Worm (Caenorhabditis elegans): ENCODE data around the gene acp-4.
A peak's percentile ranks its signal among the peaks of the same experiment; 100 is the strongest.

Gene acp-4

DNA sequence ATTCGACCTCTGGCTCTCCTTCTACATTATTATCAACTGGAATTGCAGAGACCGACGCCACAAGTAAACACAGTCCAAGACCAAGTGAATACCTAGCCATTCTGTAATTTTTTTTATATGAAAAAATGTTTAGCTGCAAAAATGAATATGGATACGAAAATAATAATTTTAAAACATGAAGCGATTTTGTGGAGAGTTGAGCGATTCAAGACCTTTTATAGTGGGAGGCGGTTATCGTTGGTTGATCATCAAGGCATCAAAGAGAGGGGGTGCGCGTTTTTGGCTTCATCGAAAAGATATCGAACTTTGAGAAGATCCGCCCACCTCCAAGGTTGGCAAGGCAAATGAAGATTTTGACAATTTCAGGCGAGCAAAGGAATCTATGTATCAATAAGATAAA, 11.8 kb upstream of the acp-4 start, which contains the start of gene cut-3:
Gene cut-3, minus strand, starts transcription at position 101 of the 400 bp plus-strand sequence.
- TF ChIP-seq flt-1 (GFP tag; IDR thresholded peaks at IDR 0.05) (no peak), tra-4 (tag; optimal IDR thresholded peaks at IDR 0.05) (no peak), aly-1 (tag; optimal IDR thresholded peaks at IDR 0.05) (no peak), ama-1 (optimal IDR thresholded peaks at IDR 0.05) (no peak), B0310.2 (tag; optimal IDR thresholded peaks at IDR 0.05) (no peak), sea-1 (GFP tag; conservative IDR thresholded peaks at IDR 0.05) (no peak), F13C5.2 (tag; optimal IDR thresholded peaks at IDR 0.05) (no peak), tbx-37 (GFP tag; conservative IDR thresholded peaks at IDR 0.05) (no peak), hmbx-1 (tag; optimal IDR thresholded peaks at IDR 0.05) (no peak), pes-1 (GFP tag; IDR thresholded peaks at IDR 0.05) (no peak), ceh-36 (tag; optimal IDR thresholded peaks at IDR 0.05) (no peak), hmg-4 (GFP tag; optimal IDR thresholded peaks at IDR 0.05) (no peak), ets-7 (tag; optimal IDR thresholded peaks at IDR 0.05) (no peak), ceh-13 (GFP tag; optimal IDR thresholded peaks at IDR 0.05) (no peak), scrt-1 (GFP tag; IDR thresholded peaks at IDR 0.05) (no peak), hnd-1 (tag; optimal IDR thresholded peaks at IDR 0.05) (no peak), tbx-11 (GFP tag; IDR thresholded peaks at IDR 0.05) (no peak)

DNA sequence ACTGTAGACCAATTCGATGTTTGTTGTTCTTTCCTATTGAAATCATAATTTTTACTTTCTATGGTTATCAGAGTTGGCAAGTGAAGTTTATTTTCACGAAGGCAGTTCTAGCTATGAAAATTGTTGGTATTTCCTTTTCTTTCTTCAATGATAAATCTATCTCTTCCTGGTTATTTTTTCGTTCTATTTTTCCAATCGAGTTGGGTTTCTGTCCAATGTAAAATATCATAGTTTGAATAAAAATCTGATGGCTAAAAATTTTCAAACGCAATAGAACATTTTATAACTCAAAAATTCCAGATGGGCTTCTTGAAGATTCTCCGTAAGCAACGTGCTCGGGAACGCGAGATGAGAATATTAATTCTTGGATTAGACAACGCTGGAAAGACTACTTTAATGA, 9.1 kb upstream of the acp-4 start, which contains the start of gene evl-20:
Gene evl-20, plus strand, starts transcription at position 301 of the 400 bp plus-strand sequence.
- TF ChIP-seq ceh-36 (tag; optimal IDR thresholded peaks at IDR 0.05): no peak
- TF ChIP-seq aly-1 (tag; optimal IDR thresholded peaks at IDR 0.05): no peak
- TF ChIP-seq ceh-13 (GFP tag; optimal IDR thresholded peaks at IDR 0.05): no peak
- TF ChIP-seq ets-7 (tag; optimal IDR thresholded peaks at IDR 0.05): no peak
- no peak for TF ChIP-seq F13C5.2 (tag; optimal IDR thresholded peaks at IDR 0.05)
- TF ChIP-seq hmbx-1 (tag; optimal IDR thresholded peaks at IDR 0.05): no peak

DNA sequence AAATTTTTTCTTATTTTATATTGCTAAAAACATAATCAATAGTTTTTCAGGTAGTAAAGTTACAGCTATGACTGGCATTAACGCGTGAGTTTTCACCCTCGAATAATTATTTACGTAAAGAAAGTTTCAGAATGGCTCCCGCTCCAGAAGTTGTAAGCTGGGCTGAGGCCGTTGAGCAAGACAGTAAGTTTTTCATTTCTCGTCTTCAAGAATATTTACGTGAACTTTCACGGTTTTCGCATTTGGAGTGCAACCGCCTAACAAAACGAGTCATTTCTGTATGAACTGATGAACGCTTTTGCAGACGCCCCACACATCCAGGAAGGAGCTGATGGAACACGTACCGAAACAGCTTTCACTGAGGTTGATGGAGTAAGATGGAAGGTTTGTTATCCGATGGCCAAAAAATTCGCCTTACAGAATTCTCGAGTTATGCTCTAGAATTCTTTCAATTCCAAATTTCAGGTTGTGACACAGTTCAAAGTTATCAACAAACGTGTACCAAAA, 7.9 kb upstream of the acp-4 start, which contains the start of gene eif-3.G:
Gene eif-3.G, plus strand, starts transcription at position 51 of the 507 bp plus-strand sequence.
- TF ChIP-seq hnd-1 (tag; optimal IDR thresholded peaks at IDR 0.05) (no peak), F13C5.2 (tag; optimal IDR thresholded peaks at IDR 0.05) (no peak), B0310.2 (tag; optimal IDR thresholded peaks at IDR 0.05) (no peak), tbx-37 (GFP tag; conservative IDR thresholded peaks at IDR 0.05) (no peak), scrt-1 (GFP tag; IDR thresholded peaks at IDR 0.05) (no peak)

DNA sequence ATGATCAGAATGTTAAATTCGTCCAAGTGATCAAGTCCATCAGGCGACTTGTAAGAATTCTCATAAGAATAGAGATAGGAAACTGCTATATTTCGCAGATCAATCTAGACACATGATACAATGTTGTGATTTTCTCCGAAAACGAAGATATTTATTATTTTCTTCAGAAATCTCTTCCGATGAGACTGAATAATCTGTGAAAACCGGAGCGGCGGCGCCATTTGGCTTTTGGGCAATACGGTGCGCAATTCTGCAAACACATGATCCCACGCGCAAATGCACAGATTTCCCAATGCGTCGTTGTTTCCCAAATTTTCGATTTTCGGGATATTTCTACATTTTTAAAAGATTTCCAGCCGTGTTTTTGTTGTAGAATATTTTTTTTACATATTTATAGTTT, 7.3 kb upstream of the acp-4 start:
- no peak for TF ChIP-seq hmbx-1 (tag; optimal IDR thresholded peaks at IDR 0.05)
- TF ChIP-seq pes-1 (GFP tag; IDR thresholded peaks at IDR 0.05): no peak
- peak; percentile 39 for TF ChIP-seq hmg-4 (GFP tag; optimal IDR thresholded peaks at IDR 0.05)
- no peak for TF ChIP-seq tra-4 (tag; optimal IDR thresholded peaks at IDR 0.05)
- peak; percentile 19; the same call in 1 of the 2 replicates for TF ChIP-seq tbx-11 (GFP tag; IDR thresholded peaks at IDR 0.05)
- TF ChIP-seq ceh-36 (tag; optimal IDR thresholded peaks at IDR 0.05): no peak
- TF ChIP-seq scrt-1 (GFP tag; IDR thresholded peaks at IDR 0.05): no peak
- no peak for TF ChIP-seq ceh-13 (GFP tag; optimal IDR thresholded peaks at IDR 0.05)
- TF ChIP-seq aly-1 (tag; optimal IDR thresholded peaks at IDR 0.05): no peak
- TF ChIP-seq flt-1 (GFP tag; IDR thresholded peaks at IDR 0.05): no peak
- no peak for TF ChIP-seq sea-1 (GFP tag; conservative IDR thresholded peaks at IDR 0.05)
- TF ChIP-seq F13C5.2 (tag; optimal IDR thresholded peaks at IDR 0.05): peak; percentile 59
- no peak for TF ChIP-seq B0310.2 (tag; optimal IDR thresholded peaks at IDR 0.05)
- TF ChIP-seq tbx-37 (GFP tag; conservative IDR thresholded peaks at IDR 0.05): no peak
- TF ChIP-seq ama-1 (optimal IDR thresholded peaks at IDR 0.05): no peak
- no peak for TF ChIP-seq hnd-1 (tag; optimal IDR thresholded peaks at IDR 0.05)
- TF ChIP-seq ets-7 (tag; optimal IDR thresholded peaks at IDR 0.05): no peak

DNA sequence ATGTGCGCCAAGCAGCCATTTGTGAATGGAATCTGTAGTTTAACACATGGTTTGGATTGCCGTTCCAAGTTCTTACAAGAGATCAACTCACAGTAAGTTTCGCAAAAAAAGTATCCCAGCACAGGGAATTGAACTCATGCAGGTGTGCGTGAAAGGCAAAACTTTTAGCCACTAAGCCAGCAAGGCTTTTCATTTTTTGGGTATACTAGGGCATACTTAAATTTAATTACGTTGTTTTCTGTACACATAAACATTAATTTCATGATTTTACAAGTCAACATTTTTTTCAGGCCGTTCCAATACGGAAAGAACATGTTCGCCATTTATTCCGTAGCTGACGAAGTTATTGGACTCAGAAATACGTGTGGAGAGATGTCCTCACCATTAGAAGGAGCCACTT, 6.6 kb upstream of the acp-4 start:
- TF ChIP-seq ama-1 (optimal IDR thresholded peaks at IDR 0.05) (no peak), tbx-37 (GFP tag; conservative IDR thresholded peaks at IDR 0.05) (no peak), hmg-4 (GFP tag; optimal IDR thresholded peaks at IDR 0.05) (no peak), hmbx-1 (tag; optimal IDR thresholded peaks at IDR 0.05) (no peak), ceh-13 (GFP tag; optimal IDR thresholded peaks at IDR 0.05) (no peak), hnd-1 (tag; optimal IDR thresholded peaks at IDR 0.05) (no peak)

DNA sequence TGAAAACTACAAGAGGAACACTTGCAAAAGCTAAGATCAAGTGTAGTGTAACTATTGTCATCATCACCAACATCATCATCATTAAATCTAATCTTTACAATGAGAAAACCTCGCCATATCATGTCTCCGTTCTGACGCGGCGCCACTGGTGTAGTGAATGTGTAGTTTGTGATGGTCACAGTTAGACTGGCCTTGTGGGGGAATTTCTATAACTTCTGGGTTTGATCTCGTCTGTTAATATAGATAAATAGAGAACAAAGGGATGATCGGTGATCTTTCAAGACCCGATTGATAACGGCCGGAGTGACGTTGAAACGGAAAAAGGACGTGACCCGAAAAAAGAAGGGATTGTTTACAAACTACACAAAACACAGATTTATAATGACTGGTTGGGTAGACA, 5.9 kb upstream of the acp-4 start:
- no peak for TF ChIP-seq aly-1 (tag; optimal IDR thresholded peaks at IDR 0.05)
- no peak for TF ChIP-seq ets-7 (tag; optimal IDR thresholded peaks at IDR 0.05)
- TF ChIP-seq tra-4 (tag; optimal IDR thresholded peaks at IDR 0.05): no peak
- no peak for TF ChIP-seq tbx-11 (GFP tag; IDR thresholded peaks at IDR 0.05)
- TF ChIP-seq F13C5.2 (tag; optimal IDR thresholded peaks at IDR 0.05): no peak
- TF ChIP-seq sea-1 (GFP tag; conservative IDR thresholded peaks at IDR 0.05): no peak
- no peak for TF ChIP-seq flt-1 (GFP tag; IDR thresholded peaks at IDR 0.05)
- TF ChIP-seq B0310.2 (tag; optimal IDR thresholded peaks at IDR 0.05): no peak

DNA sequence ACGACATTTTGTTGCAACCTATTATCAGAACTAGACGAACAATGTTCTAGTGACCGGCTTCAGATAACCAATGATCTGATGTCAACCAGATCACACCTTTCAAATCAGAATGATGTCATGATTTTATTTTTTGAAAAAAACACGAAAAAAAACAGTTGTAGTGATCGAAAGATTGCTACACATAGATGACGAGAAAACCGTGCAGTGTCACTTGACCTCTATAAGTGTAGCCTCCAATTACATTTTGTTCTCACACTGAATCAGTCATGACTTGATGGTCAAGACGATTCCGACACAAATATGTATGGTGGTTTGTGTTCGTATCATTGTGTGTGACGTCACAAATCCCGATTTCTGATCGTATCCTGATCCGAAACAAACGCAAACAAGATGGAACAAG, 5.2 kb upstream of the acp-4 start:
- no peak for TF ChIP-seq ama-1 (optimal IDR thresholded peaks at IDR 0.05)
- TF ChIP-seq B0310.2 (tag; optimal IDR thresholded peaks at IDR 0.05): no peak
- no peak for TF ChIP-seq hmg-4 (GFP tag; optimal IDR thresholded peaks at IDR 0.05)
- no peak for TF ChIP-seq tbx-11 (GFP tag; IDR thresholded peaks at IDR 0.05)
- no peak for TF ChIP-seq hmbx-1 (tag; optimal IDR thresholded peaks at IDR 0.05)
- TF ChIP-seq tra-4 (tag; optimal IDR thresholded peaks at IDR 0.05): no peak
- no peak for TF ChIP-seq F13C5.2 (tag; optimal IDR thresholded peaks at IDR 0.05)
- no peak for TF ChIP-seq ceh-36 (tag; optimal IDR thresholded peaks at IDR 0.05)
- TF ChIP-seq tbx-37 (GFP tag; conservative IDR thresholded peaks at IDR 0.05): no peak
- TF ChIP-seq ets-7 (tag; optimal IDR thresholded peaks at IDR 0.05): no peak
- no peak for TF ChIP-seq flt-1 (GFP tag; IDR thresholded peaks at IDR 0.05)
- TF ChIP-seq ceh-13 (GFP tag; optimal IDR thresholded peaks at IDR 0.05): no peak
- no peak for TF ChIP-seq scrt-1 (GFP tag; IDR thresholded peaks at IDR 0.05)
- no peak for TF ChIP-seq sea-1 (GFP tag; conservative IDR thresholded peaks at IDR 0.05)
- no peak for TF ChIP-seq pes-1 (GFP tag; IDR thresholded peaks at IDR 0.05)
- TF ChIP-seq hnd-1 (tag; optimal IDR thresholded peaks at IDR 0.05): no peak
- TF ChIP-seq aly-1 (tag; optimal IDR thresholded peaks at IDR 0.05): no peak

Measured in whole organism, early embryonic.